Worm (Caenorhabditis elegans): ENCODE results near the gene srd-18.

srd-18 gene

DNA sequence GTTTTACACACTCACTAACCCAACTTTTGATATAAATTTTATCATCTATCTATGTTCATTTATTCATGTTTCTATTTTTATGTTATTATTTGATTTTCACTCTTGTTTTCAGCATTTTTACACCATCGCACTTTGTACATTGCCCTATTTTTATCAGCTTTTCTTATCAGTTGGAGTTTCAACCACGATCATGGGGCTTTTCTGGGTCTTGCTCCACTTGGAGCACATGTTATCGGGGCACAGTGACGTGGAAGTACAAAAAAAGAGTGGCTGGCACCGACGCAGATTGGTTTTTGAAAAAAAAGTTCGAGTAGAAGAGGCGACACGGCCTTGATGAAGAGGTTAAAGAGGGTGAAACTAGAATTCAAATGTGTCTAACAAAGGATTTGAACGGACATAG, 49.5 kb downstream of the srd-18 start:
- no peak for TF ChIP-seq ref-1 (GFP tag; conservative IDR thresholded peaks at IDR 0.05)
- no peak for TF ChIP-seq ztf-29 (GFP tag; IDR thresholded peaks at IDR 0.05)
- TF ChIP-seq med-1 (GFP tag; optimal IDR thresholded peaks at IDR 0.05; ENCODE audit: insufficient read depth) = no peak
- no peak for TF ChIP-seq flt-1 (GFP tag; IDR thresholded peaks at IDR 0.05)
- TF ChIP-seq klf-2 (GFP tag; conservative IDR thresholded peaks at IDR 0.05) = no peak

DNA sequence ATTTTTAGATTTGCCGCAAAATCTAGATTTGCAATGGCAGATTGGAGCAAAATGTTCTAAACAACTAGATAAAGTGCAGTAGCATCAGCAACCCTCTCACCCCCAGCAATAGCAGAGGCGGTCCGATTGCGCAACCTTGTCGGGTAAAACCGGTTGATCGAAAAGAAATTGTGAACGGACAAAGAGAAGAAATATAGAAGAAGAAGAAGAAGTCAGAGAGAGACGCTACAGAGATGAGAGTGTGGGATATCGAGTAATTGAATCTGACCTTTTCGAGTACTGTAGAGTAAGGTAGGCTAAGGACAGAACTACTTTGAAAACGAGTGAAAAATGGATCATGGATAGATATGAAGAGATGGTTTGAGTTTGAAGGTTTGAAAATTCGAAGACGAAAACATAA, 50.8 kb downstream of the srd-18 start:
- no peak for TF ChIP-seq T22C8.4 (GFP tag; IDR thresholded peaks at IDR 0.05)
- TF ChIP-seq klf-2 (GFP tag; conservative IDR thresholded peaks at IDR 0.05) = no peak
- TF ChIP-seq ztf-23 (GFP tag; IDR thresholded peaks at IDR 0.05) = no peak
- no peak for TF ChIP-seq med-1 (GFP tag; optimal IDR thresholded peaks at IDR 0.05; ENCODE audit: insufficient read depth)
- TF ChIP-seq ztf-29 (GFP tag; IDR thresholded peaks at IDR 0.05) = no peak
- TF ChIP-seq flt-1 (GFP tag; IDR thresholded peaks at IDR 0.05) = no peak
- TF ChIP-seq cog-1 (tag; optimal IDR thresholded peaks at IDR 0.05) = no peak
- TF ChIP-seq tab-1 (GFP tag; IDR thresholded peaks at IDR 0.05) = no peak
